Fruit fly (Drosophila melanogaster) whole organism, wandering third instar larva: ENCODE data around the gene CG31815.

Source experiments
- Abd-B ChIP-seq: fragments of >200 bp; optimal IDR thresholded peaks from 2 replicates; lab custom pipeline; 2017; ENCODE audit warnings: missing biosample characterization, missing genetic modification characterization
- CG32264 ChIP-seq: fragments of 200-800 bp; sonication (Bioruptor generic); optimal IDR thresholded peaks from 2 replicates; lab custom pipeline; 2016; ENCODE audit warnings: missing biosample characterization, missing genetic modification characterization
- CG9705 ChIP-seq: fragments of 200-800 bp; sonication (Bioruptor generic); optimal IDR thresholded peaks from 2 replicates; lab custom pipeline; 2018; ENCODE audit warnings: missing biosample characterization, mild to moderate bottlenecking, missing genetic modification characterization
- CrebA ChIP-seq: fragments of 200-800 bp; sonication (Bioruptor generic); optimal IDR thresholded peaks from 2 replicates; lab custom pipeline; 2016; ENCODE audit warnings: missing biosample characterization, mild to moderate bottlenecking, missing genetic modification characterization, borderline replicate concordance
- Dfd ChIP-seq: fragments of >200 bp; optimal IDR thresholded peaks from 2 replicates; lab custom pipeline; 2017; ENCODE audit warnings: missing biosample characterization, missing genetic modification characterization
- Dif ChIP-seq: fragments of 200-275, 200-300 bp; sonication (Bioruptor generic); optimal IDR thresholded peaks from 2 replicates; lab custom pipeline; 2018; ENCODE audit warnings: missing biosample characterization, missing genetic modification characterization; ENCODE audit not compliant: partially characterized antibody
- GATAd ChIP-seq: sonication (Bioruptor generic); optimal IDR thresholded peaks from 2 replicates; lab custom pipeline; 2016; ENCODE audit warnings: missing biosample characterization, missing genetic modification characterization
- HLH106 ChIP-seq: fragments of 200-800 bp; optimal IDR thresholded peaks from 3 replicates; lab custom pipeline; 2019; ENCODE audit warnings: missing biosample characterization, mild to moderate bottlenecking, missing genetic modification characterization, moderate library complexity
- Hnf4 ChIP-seq: fragments of 200-800 bp; sonication (Bioruptor generic); optimal IDR thresholded peaks from 2 replicates; lab custom pipeline; 2016; ENCODE audit warnings: missing biosample characterization, mild to moderate bottlenecking, missing genetic modification characterization
- Hr78 ChIP-seq: fragments of >200 bp; optimal IDR thresholded peaks from 2 replicates; lab custom pipeline; 2017; ENCODE audit warnings: missing biosample characterization, missing genetic modification characterization
- Hr83 ChIP-seq: fragments of 200-300 bp; sonication (Bioruptor generic); optimal IDR thresholded peaks from 2 replicates; lab custom pipeline; 2016; ENCODE audit warnings: missing biosample characterization, mild to moderate bottlenecking, missing genetic modification characterization, moderate library complexity; ENCODE audit not compliant: poor library complexity, severe bottlenecking
- Jra ChIP-seq: sonication (Bioruptor generic); optimal IDR thresholded peaks from 2 replicates; lab custom pipeline; 2016; ENCODE audit warnings: missing biosample characterization, missing genetic modification characterization
- Mio ChIP-seq: sonication (Bioruptor generic); optimal IDR thresholded peaks from 2 replicates; lab custom pipeline; 2016; ENCODE audit warnings: missing biosample characterization, missing genetic modification characterization
- Myc ChIP-seq: fragments of >200 bp; optimal IDR thresholded peaks from 2 replicates; lab custom pipeline; 2017
- N ChIP-seq: fragments of >200 bp; optimal IDR thresholded peaks from 2 replicates; lab custom pipeline; 2018; ENCODE audit warnings: missing biosample characterization, missing external identifiers, missing genetic modification characterization
- OdsH ChIP-seq: fragments of 200-800 bp; sonication (Bioruptor generic); optimal IDR thresholded peaks from 2 replicates; lab custom pipeline; 2016; ENCODE audit warnings: missing biosample characterization, mild to moderate bottlenecking, missing genetic modification characterization
- Rel ChIP-seq, 2 experiments: fragments of 200-800 bp; sonication (Bioruptor generic) in 1 of 2; optimal IDR thresholded peaks; 2 replicates in 1 of 2; 3 replicates in 1 of 2; lab custom pipeline; 2016 to 2019; ENCODE audit warnings: mild to moderate bottlenecking in 2 of 2, missing biosample characterization in 2 of 2, missing genetic modification characterization in 2 of 2, moderate library complexity in 1 of 2
- Sp1 ChIP-seq: fragments of 200-800 bp; sonication (Bioruptor generic); optimal IDR thresholded peaks from 3 replicates; lab custom pipeline; 2019; ENCODE audit warnings: missing biosample characterization, mild to moderate bottlenecking, missing genetic modification characterization, moderate library complexity
- Vsx2 ChIP-seq: fragments of 200-300, 225-300 bp; sonication (Bioruptor generic); optimal IDR thresholded peaks from 2 replicates; lab custom pipeline; 2018; ENCODE audit warnings: missing biosample characterization, missing genetic modification characterization; ENCODE audit not compliant: partially characterized antibody
- br ChIP-seq: fragments of 200-800 bp; sonication (Bioruptor generic); optimal IDR thresholded peaks from 2 replicates; lab custom pipeline; 2016; ENCODE audit warnings: missing biosample characterization, missing genetic modification characterization
- brk ChIP-seq: fragments of 200-800 bp; sonication (Bioruptor generic); optimal IDR thresholded peaks from 2 replicates; lab custom pipeline; 2016; ENCODE audit warnings: missing biosample characterization, mild to moderate bottlenecking, missing genetic modification characterization
- dl ChIP-seq, 2 experiments: fragments of 175-275, 200-275 bp in 1 of 2; fragments of 200-275 bp in 1 of 2; sonication (Bioruptor generic); optimal IDR thresholded peaks; lab custom pipeline; 2018; ENCODE audit warnings: mild to moderate bottlenecking in 2 of 2, missing biosample characterization in 2 of 2, missing genetic modification characterization in 2 of 2, moderate library complexity in 2 of 2; ENCODE audit not compliant: partially characterized antibody in 2 of 2, insufficient read depth in 1 of 2
- dmrt93B ChIP-seq: fragments of 200-800 bp; sonication (Bioruptor generic); optimal IDR thresholded peaks from 2 replicates; lab custom pipeline; 2018; ENCODE audit warnings: missing biosample characterization, mild to moderate bottlenecking, missing genetic modification characterization
- dsf ChIP-seq: sonication (Bioruptor generic); optimal IDR thresholded peaks from 2 replicates; lab custom pipeline; 2016; ENCODE audit warnings: missing biosample characterization, missing genetic modification characterization, borderline replicate concordance
- ey ChIP-seq: fragments of 200-800 bp; sonication (Bioruptor generic); optimal IDR thresholded peaks from 2 replicates; lab custom pipeline; 2016; ENCODE audit warnings: missing biosample characterization, missing genetic modification characterization
- foxo ChIP-seq, 2 experiments: fragments of 200-800 bp; sonication (Bioruptor generic); optimal IDR thresholded peaks; 2 replicates in 1 of 2; 3 replicates in 1 of 2; lab custom pipeline; 2016 to 2017; ENCODE audit warnings: missing biosample characterization in 2 of 2, missing genetic modification characterization in 2 of 2
- fru ChIP-seq: fragments of 200-800 bp; sonication (Bioruptor generic); optimal IDR thresholded peaks from 3 replicates; lab custom pipeline; 2016; ENCODE audit warnings: missing biosample characterization, mild to moderate bottlenecking, missing genetic modification characterization
- h ChIP-seq: fragments of 200-800 bp; sonication (Bioruptor generic); optimal IDR thresholded peaks from 3 replicates; lab custom pipeline; 2016; ENCODE audit warnings: missing biosample characterization, mild to moderate bottlenecking, missing genetic modification characterization
- jim ChIP-seq: fragments of 175-275, 200-325 bp; sonication (Bioruptor generic); optimal IDR thresholded peaks from 2 replicates; lab custom pipeline; 2016; ENCODE audit warnings: missing biosample characterization, mild to moderate bottlenecking, missing genetic modification characterization
- lola ChIP-seq: fragments of >200 bp; optimal IDR thresholded peaks from 2 replicates; lab custom pipeline; 2017; ENCODE audit warnings: missing biosample characterization, missing genetic modification characterization
- pan ChIP-seq: fragments of >200 bp; optimal IDR thresholded peaks from 2 replicates; lab custom pipeline; 2017
- psq ChIP-seq: fragments of 200-800 bp; sonication (Bioruptor generic); optimal IDR thresholded peaks from 3 replicates; lab custom pipeline; 2017; ENCODE audit warnings: missing biosample characterization, mild to moderate bottlenecking, missing genetic modification characterization, moderate library complexity
- rgr ChIP-seq: fragments of 200-800 bp; sonication (Bioruptor generic); optimal IDR thresholded peaks from 3 replicates; lab custom pipeline; 2016; ENCODE audit warnings: missing biosample characterization, mild to moderate bottlenecking, missing genetic modification characterization
- sage ChIP-seq: fragments of 200-800 bp; sonication (Bioruptor generic); optimal IDR thresholded peaks from 2 replicates; lab custom pipeline; 2016; ENCODE audit warnings: missing biosample characterization, mild to moderate bottlenecking, missing genetic modification characterization
- sv ChIP-seq: fragments of 200-800 bp; sonication (Bioruptor generic); optimal IDR thresholded peaks from 3 replicates; lab custom pipeline; 2016; ENCODE audit warnings: missing biosample characterization, missing genetic modification characterization
- tai ChIP-seq: sonication (Bioruptor generic); optimal IDR thresholded peaks from 2 replicates; lab custom pipeline; 2016; ENCODE audit warnings: missing biosample characterization, missing genetic modification characterization
- usp ChIP-seq: fragments of >200 bp; optimal IDR thresholded peaks from 2 replicates; lab custom pipeline; 2017; ENCODE audit warnings: missing biosample characterization, missing genetic modification characterization
- woc ChIP-seq: sonication (Bioruptor generic); optimal IDR thresholded peaks from 2 replicates; lab custom pipeline; 2016; ENCODE audit warnings: missing biosample characterization, mild to moderate bottlenecking, missing genetic modification characterization

CG31815 gene

DNA sequence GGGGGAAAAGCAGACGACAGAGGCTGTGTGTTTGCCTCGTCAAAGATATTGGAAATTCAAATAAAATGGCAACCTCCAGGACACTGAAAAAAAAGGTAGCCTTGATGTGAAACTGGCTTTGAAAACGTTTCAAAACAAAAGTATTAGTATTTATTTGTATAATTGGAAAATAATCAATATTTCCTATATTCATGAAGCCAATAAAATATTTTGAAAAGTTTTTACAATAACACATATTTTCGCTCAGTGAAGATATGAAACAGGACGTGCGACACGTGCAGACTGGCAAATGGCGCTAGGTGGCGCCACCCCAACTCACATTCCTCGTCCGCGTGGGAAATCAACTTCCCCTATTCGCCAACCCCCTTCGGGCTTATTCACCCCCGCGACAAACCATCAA, 42.2 kb downstream of the CG31815 start:
- TF ChIP-seq Vsx2 (GFP tag; lab: Kevin White, UChicago) = no peak
- TF ChIP-seq psq (GFP tag; lab: Kevin White, UChicago) = no peak
- no peak for TF ChIP-seq sv (GFP tag; lab: Kevin White, UChicago)
- TF ChIP-seq foxo (GFP tag; optimal IDR thresholded peaks at IDR 0.05; lab: Kevin White, UChicago) = peak in 1 of 2 experiments; percentile 48
- TF ChIP-seq CG32264 = no peak
- TF ChIP-seq woc (GFP tag; lab: Kevin White, UChicago) = no peak
- TF ChIP-seq OdsH (GFP tag; lab: Kevin White, UChicago) = peak; percentile 7
- TF ChIP-seq GATAd (GFP tag; lab: Kevin White, UChicago) = no peak
- TF ChIP-seq Sp1 (GFP tag; lab: Kevin White, UChicago) = peak; percentile 34
- TF ChIP-seq N (GFP tag; lab: Kevin White, UChicago) = no peak
- TF ChIP-seq Rel (GFP tag; optimal IDR thresholded peaks at IDR 0.05; lab: Kevin White, UChicago) = no peak
- TF ChIP-seq Rel (tag; optimal IDR thresholded peaks at IDR 0.05; lab: Kevin White, UChicago) = no peak
- TF ChIP-seq dmrt93B (GFP tag; lab: Kevin White, UChicago) = no peak
- no peak for TF ChIP-seq Hr78 (GFP tag; lab: Kevin White, UChicago)
- no peak for TF ChIP-seq dl (GFP tag; optimal IDR thresholded peaks at IDR 0.05; lab: Kevin White, UChicago; ENCODE audit: insufficient read depth in 1 of 2, partially characterized antibody in 2 of 2)
- no peak for TF ChIP-seq jim (GFP tag; lab: Kevin White, UChicago)
- no peak for TF ChIP-seq Mio (GFP tag; lab: Kevin White, UChicago)
- TF ChIP-seq fru = peak; percentile 50
- TF ChIP-seq pan (lab: Kevin White, UChicago) = no peak
- TF ChIP-seq ey (GFP tag; lab: Kevin White, UChicago) = peak; percentile 3
- no peak for TF ChIP-seq tai
- TF ChIP-seq brk (GFP tag; lab: Kevin White, UChicago) = no peak
- TF ChIP-seq CrebA (GFP tag; lab: Kevin White, UChicago) = no peak
- TF ChIP-seq Dif = no peak
- peak; percentile 33 for TF ChIP-seq h (GFP tag; lab: Kevin White, UChicago)
- TF ChIP-seq Dfd (GFP tag; lab: Kevin White, UChicago) = no peak
- TF ChIP-seq sage (GFP tag; lab: Kevin White, UChicago) = no peak
- TF ChIP-seq CG9705 (GFP tag; lab: Kevin White, UChicago) = no peak
- TF ChIP-seq Abd-B (GFP tag; lab: Kevin White, UChicago) = no peak
- no peak for TF ChIP-seq usp (GFP tag; lab: Kevin White, UChicago)
- TF ChIP-seq Myc = no peak
- no peak for TF ChIP-seq br (GFP tag; lab: Kevin White, UChicago)
- no peak for TF ChIP-seq Hr83 (GFP tag; lab: Kevin White, UChicago)
- no peak for TF ChIP-seq dsf (GFP tag; lab: Kevin White, UChicago)
- no peak for TF ChIP-seq lola
- TF ChIP-seq Hnf4 (GFP tag; lab: Kevin White, UChicago) = no peak
- TF ChIP-seq HLH106 (tag; lab: Kevin White, UChicago) = peak; percentile 47
- TF ChIP-seq rgr (GFP tag; lab: Kevin White, UChicago) = peak; percentile 9
- TF ChIP-seq Jra (GFP tag; lab: Kevin White, UChicago) = no peak

- TF ChIP-seq dsf (GFP tag; lab: Kevin White, UChicago) = no peak
- TF ChIP-seq Hnf4 (GFP tag; lab: Kevin White, UChicago) = no peak
- no peak for TF ChIP-seq Abd-B (GFP tag; lab: Kevin White, UChicago)
- TF ChIP-seq Vsx2 (GFP tag; lab: Kevin White, UChicago) = no peak
- TF ChIP-seq br (GFP tag; lab: Kevin White, UChicago) = no peak
These were observed 43.3 kb downstream of the CG31815 start for dm6 chr2L:16648925-16649324.

- TF ChIP-seq tai (no peak), usp (GFP tag; lab: Kevin White, UChicago) (no peak), Hr78 (GFP tag; lab: Kevin White, UChicago) (no peak), h (GFP tag; lab: Kevin White, UChicago) (no peak), jim (GFP tag; lab: Kevin White, UChicago) (no peak), CrebA (GFP tag; lab: Kevin White, UChicago) (no peak), Sp1 (GFP tag; lab: Kevin White, UChicago) (no peak), Dif (no peak)
These were observed 47.9 kb downstream of the CG31815 start for dm6 chr2L:16653541-16653940.
